Fruit fly (Drosophila melanogaster) whole organism, embryonic: Measurements from ENCODE around the gene Drsl5.

Experiments
- Atf-2 ChIP-seq: fragments of 200-800 bp; sonication (Bioruptor generic); optimal IDR thresholded peaks from 2 replicates; lab custom pipeline; 2016; ENCODE audit warnings: missing biosample characterization, missing genetic modification characterization
- Awh ChIP-seq: fragments of 200-800 bp; sonication (Bioruptor generic); IDR thresholded peaks from 2 replicates; pipeline ENCODE4, ENCODE4 v1.3.6; 2022; ENCODE audit warnings: missing biosample characterization, missing genetic modification characterization
- CG10431 ChIP-seq: fragments of 200-800 bp; sonication (Bioruptor generic); optimal IDR thresholded peaks from 3 replicates; lab custom pipeline; 2018; ENCODE audit warnings: missing biosample characterization, mild to moderate bottlenecking, missing genetic modification characterization
- CG11247 ChIP-seq: fragments of 200-800 bp; sonication (Bioruptor generic); IDR thresholded peaks from 2 replicates; pipeline ENCODE4 v1.3.6; 2022; ENCODE audit warnings: missing biosample characterization, missing genetic modification characterization
- CG13424 ChIP-seq: fragments of 200-800 bp; sonication (Bioruptor generic); optimal IDR thresholded peaks from 2 replicates; lab custom pipeline; 2019; ENCODE audit warnings: missing biosample characterization, mild to moderate bottlenecking, missing genetic modification characterization, moderate library complexity
- CG14965 ChIP-seq: fragments of 200-800 bp; sonication (Bioruptor generic); optimal IDR thresholded peaks from 2 replicates; lab custom pipeline; 2016; ENCODE audit warnings: missing biosample characterization, missing genetic modification characterization, borderline replicate concordance
- CG1792 ChIP-seq: fragments of 200-800 bp; sonication (Bioruptor generic); optimal IDR thresholded peaks from 2 replicates; lab custom pipeline; 2016; ENCODE audit warnings: missing biosample characterization, missing genetic modification characterization
- CG18619 ChIP-seq: fragments of 200-800 bp; sonication (Bioruptor generic); optimal IDR thresholded peaks from 3 replicates; lab custom pipeline; 2017; ENCODE audit warnings: missing biosample characterization, mild to moderate bottlenecking, missing genetic modification characterization
- CG2129 ChIP-seq: fragments of 200-800 bp; sonication (Bioruptor generic); IDR thresholded peaks from 2 replicates; pipeline ENCODE4 v1.3.6; 2022; ENCODE audit warnings: missing biosample characterization, missing genetic modification characterization; ENCODE audit not compliant: partially characterized antibody
- CG2678 ChIP-seq: fragments of 200-800 bp; sonication (Bioruptor generic); optimal IDR thresholded peaks from 3 replicates; lab custom pipeline; 2019; ENCODE audit warnings: missing biosample characterization, mild to moderate bottlenecking, missing genetic modification characterization, moderate library complexity
- CG33557 ChIP-seq: fragments of 200-800 bp; sonication (Bioruptor generic); optimal IDR thresholded peaks from 2 replicates; lab custom pipeline; 2019; ENCODE audit warnings: missing biosample characterization, mild to moderate bottlenecking, missing genetic modification characterization, moderate library complexity
- CG4424 ChIP-seq: fragments of 200-800 bp; sonication (Bioruptor generic); optimal IDR thresholded peaks from 3 replicates; lab custom pipeline; 2016; ENCODE audit warnings: missing biosample characterization, missing genetic modification characterization
- CG4730 ChIP-seq: fragments of 200-800 bp; sonication (Bioruptor generic); IDR thresholded peaks from 2 replicates; pipeline ENCODE4 v1.3.6; 2022; ENCODE audit warnings: missing biosample characterization, missing genetic modification characterization
- CG5180 ChIP-seq: fragments of 200-800 bp; sonication (Bioruptor generic); optimal IDR thresholded peaks from 3 replicates; lab custom pipeline; 2017; ENCODE audit warnings: missing biosample characterization, missing genetic modification characterization, mild to moderate bottlenecking, moderate library complexity, missing genetic modification reagents
- CG6254 ChIP-seq: fragments of 200-800 bp; sonication (Bioruptor generic); optimal IDR thresholded peaks from 3 replicates; lab custom pipeline; 2017; ENCODE audit warnings: mild to moderate bottlenecking, missing biosample characterization, missing genetic modification reagents, missing genetic modification characterization
- CG6765 ChIP-seq: fragments of 200-800 bp; sonication (Bioruptor generic); optimal IDR thresholded peaks from 3 replicates; lab custom pipeline; 2017; ENCODE audit warnings: missing biosample characterization, mild to moderate bottlenecking, missing genetic modification characterization
- CG8089 ChIP-seq: fragments of 200-800 bp; sonication (Bioruptor generic); optimal IDR thresholded peaks from 3 replicates; lab custom pipeline; 2016; ENCODE audit warnings: missing biosample characterization, missing genetic modification characterization
- CG8290 ChIP-seq, 3 experiments: fragments of 200-800 bp; sonication (Bioruptor generic); optimal IDR thresholded peaks; 2 replicates each; lab custom pipeline; 2016 to 2019; ENCODE audit warnings: missing biosample characterization in 3 of 3, missing genetic modification characterization in 3 of 3, mild to moderate bottlenecking in 2 of 3, moderate library complexity in 1 of 3
- CG9609 ChIP-seq: fragments of 200-800 bp; sonication (Bioruptor generic); optimal IDR thresholded peaks from 3 replicates; lab custom pipeline; 2016; ENCODE audit warnings: missing biosample characterization, missing genetic modification characterization
- Dip2 ChIP-seq: fragments of 200-800 bp; sonication (Bioruptor generic); IDR thresholded peaks from 2 replicates; pipeline ENCODE4 v1.3.6; 2022; ENCODE audit warnings: missing biosample characterization, missing genetic modification characterization
- Dref ChIP-seq: fragments of 200-800 bp; sonication (Bioruptor generic); IDR thresholded peaks from 2 replicates; pipeline ENCODE4 v1.3.6; 2022; ENCODE audit warnings: missing biosample characterization, missing genetic modification characterization
- HHEX ChIP-seq: fragments of 200-800 bp; sonication (Bioruptor generic); optimal IDR thresholded peaks from 3 replicates; lab custom pipeline; 2017; ENCODE audit warnings: missing biosample characterization, mild to moderate bottlenecking, missing genetic modification characterization, missing genetic modification reagents
- Hr39 ChIP-seq: fragments of >200 bp; optimal IDR thresholded peaks from 2 replicates; lab custom pipeline; 2017
- Hr78 ChIP-seq, 2 experiments: fragments of 200-800 bp in 1 of 2; fragments of >200 bp in 1 of 2; sonication (Bioruptor generic) in 1 of 2; optimal IDR thresholded peaks; 2 replicates each; lab custom pipeline; 2017 to 2019; ENCODE audit warnings: missing biosample characterization in 2 of 2, missing genetic modification characterization in 2 of 2, mild to moderate bottlenecking in 1 of 2, moderate library complexity in 1 of 2
- MBD-R2 ChIP-seq: fragments of 200-800 bp; sonication (Bioruptor generic); IDR thresholded peaks from 2 replicates; pipeline ENCODE4 v1.3.6; 2022; ENCODE audit warnings: missing biosample characterization, missing genetic modification characterization
- MESR4 ChIP-seq: fragments of 200-800 bp; sonication (Bioruptor generic); optimal IDR thresholded peaks from 2 replicates; lab custom pipeline; 2018; ENCODE audit warnings: missing biosample characterization, mild to moderate bottlenecking, missing genetic modification characterization, moderate library complexity
- Myb ChIP-seq: fragments of 200-800 bp; sonication (Bioruptor generic); optimal IDR thresholded peaks from 2 replicates; lab custom pipeline; 2016; ENCODE audit warnings: missing biosample characterization, missing genetic modification characterization
- Opbp ChIP-seq: fragments of 200-800 bp; sonication (Bioruptor generic); IDR thresholded peaks from 3 replicates; pipeline ENCODE4 v1.3.6; 2022; ENCODE audit warnings: missing biosample characterization, missing genetic modification characterization; ENCODE audit not compliant: partially characterized antibody
- Ptx1 ChIP-seq: fragments of 200-800 bp; sonication (Bioruptor generic); IDR thresholded peaks from 2 replicates; pipeline ENCODE4 v1.3.6; 2022; ENCODE audit warnings: missing biosample characterization, missing genetic modification characterization
- Ravus ChIP-seq: fragments of 200-800 bp; sonication (Bioruptor generic); IDR thresholded peaks from 2 replicates; pipeline ENCODE4 v1.3.6; 2022; ENCODE audit warnings: missing biosample characterization, missing genetic modification characterization
- Ssrp ChIP-seq: fragments of 200-800 bp; sonication (Bioruptor generic); optimal IDR thresholded peaks from 2 replicates; lab custom pipeline; 2018; ENCODE audit warnings: missing biosample characterization, mild to moderate bottlenecking, missing genetic modification characterization, moderate library complexity
- ab ChIP-seq: fragments of 200-800 bp; sonication (Bioruptor generic); optimal IDR thresholded peaks from 2 replicates; lab custom pipeline; 2016; ENCODE audit warnings: missing biosample characterization, missing genetic modification characterization
- cad ChIP-seq: fragments of >200 bp; optimal IDR thresholded peaks from 2 replicates; lab custom pipeline; 2017; ENCODE audit warnings: missing biosample characterization, missing genetic modification characterization
- chm ChIP-seq: fragments of 200-800 bp; sonication (Bioruptor generic); IDR thresholded peaks from 2 replicates; pipeline ENCODE4 v1.3.6; 2022; ENCODE audit warnings: missing biosample characterization, missing genetic modification characterization
- crc ChIP-seq: fragments of 200-800 bp; sonication (Bioruptor generic); optimal IDR thresholded peaks from 2 replicates; lab custom pipeline; 2016; ENCODE audit warnings: missing biosample characterization, missing genetic modification characterization
- croc ChIP-seq: fragments of 200-800 bp; sonication (Bioruptor generic); conservative IDR thresholded peaks from 3 replicates; pipeline ENCODE4 v1.3.6; 2022; ENCODE audit warnings: missing biosample characterization, missing genetic modification characterization
- esg ChIP-seq: fragments of 200-800 bp; sonication (Bioruptor generic); conservative IDR thresholded peaks from 2 replicates; pipeline ENCODE4 v1.3.6; 2022; ENCODE audit warnings: missing biosample characterization, missing genetic modification characterization
- ham ChIP-seq: fragments of 200-800 bp; sonication (Bioruptor generic); IDR thresholded peaks from 2 replicates; pipeline ENCODE4 v1.3.6; 2022; ENCODE audit warnings: missing biosample characterization, missing genetic modification characterization
- hb ChIP-seq: fragments of 200-800 bp; sonication (Bioruptor generic); IDR thresholded peaks from 3 replicates; pipeline ENCODE4 v1.3.6; 2022; ENCODE audit warnings: missing biosample characterization, missing genetic modification characterization; ENCODE audit not compliant: partially characterized antibody
- her ChIP-seq: fragments of 200-800 bp; sonication (Bioruptor generic); optimal IDR thresholded peaks from 2 replicates; lab custom pipeline; 2016; ENCODE audit warnings: missing biosample characterization, missing genetic modification characterization
- hth ChIP-seq: fragments of >200 bp; optimal IDR thresholded peaks from 2 replicates; lab custom pipeline; 2017; ENCODE audit warnings: inconsistent platforms
- jumu ChIP-seq: fragments of 200-800 bp; sonication (Bioruptor generic); optimal IDR thresholded peaks from 3 replicates; lab custom pipeline; 2016; ENCODE audit warnings: missing biosample characterization, missing genetic modification characterization
- lab ChIP-seq: fragments of 200-800 bp; sonication (Bioruptor generic); optimal IDR thresholded peaks from 3 replicates; lab custom pipeline; 2017; ENCODE audit warnings: missing biosample characterization, missing genetic modification characterization, mild to moderate bottlenecking, moderate library complexity, missing genetic modification reagents
- lbe ChIP-seq: fragments of 200-800 bp; sonication (Bioruptor generic); optimal IDR thresholded peaks from 2 replicates; lab custom pipeline; 2016; ENCODE audit warnings: missing biosample characterization, mild to moderate bottlenecking, missing genetic modification characterization
- p53 ChIP-seq: fragments of 200-800 bp; sonication (Bioruptor generic); optimal IDR thresholded peaks from 2 replicates; lab custom pipeline; 2016; ENCODE audit warnings: missing biosample characterization, missing genetic modification characterization
- peb ChIP-seq: fragments of 200-800 bp; sonication (Bioruptor generic); IDR thresholded peaks from 2 replicates; pipeline ENCODE4 v1.3.6; 2022; ENCODE audit warnings: missing biosample characterization, missing genetic modification characterization
- ranshi ChIP-seq: fragments of 200-800 bp; sonication (Bioruptor generic); IDR thresholded peaks from 2 replicates; pipeline ENCODE4 v1.3.6; 2022; ENCODE audit warnings: missing biosample characterization, missing genetic modification characterization
- row ChIP-seq: fragments of 200-800 bp; sonication (Bioruptor generic); IDR thresholded peaks from 3 replicates; pipeline ENCODE4 v1.3.6; 2022; ENCODE audit warnings: missing biosample characterization, missing genetic modification characterization
- slbo ChIP-seq: fragments of 200-800 bp; sonication (Bioruptor generic); IDR thresholded peaks from 2 replicates; pipeline ENCODE4 v1.3.6; 2022; ENCODE audit warnings: missing biosample characterization, missing genetic modification characterization
- tin ChIP-seq: fragments of 200-800 bp; sonication (Bioruptor generic); optimal IDR thresholded peaks from 3 replicates; lab custom pipeline; 2016; ENCODE audit warnings: missing biosample characterization, missing genetic modification characterization
- unpg ChIP-seq: fragments of 200-800 bp; sonication (Bioruptor generic); optimal IDR thresholded peaks from 3 replicates; lab custom pipeline; 2018; ENCODE audit warnings: missing biosample characterization, mild to moderate bottlenecking, missing genetic modification characterization, moderate library complexity

Drsl5 gene

dm6 chr3L:3334784-3335183 is 18.2 kb downstream of the Drsl5 start, which contains the start of gene CG14969 (continued):
- TF ChIP-seq lbe (GFP tag; lab: Kevin White, UChicago) (no peak), CG9609 (GFP tag; lab: Kevin White, UChicago) (no peak), CG10431 (GFP tag; lab: Kevin White, UChicago) (no peak), unpg (no peak), CG2129 (GFP tag; lab: Robert Waterston, UW) (no peak), CG4424 (GFP tag; lab: Kevin White, UChicago) (no peak), MBD-R2 (GFP tag; lab: Robert Waterston, UW) (peak; percentile 72), CG18619 (GFP tag; lab: Kevin White, UChicago) (no peak), CG11247 (no peak), tin (peak; percentile 18), slbo (GFP tag; lab: Robert Waterston, UW) (peak; percentile 25; the same call in 1 of the 2 replicates), CG13424 (tag; lab: Kevin White, UChicago) (peak; percentile 6), MESR4 (GFP tag; lab: Kevin White, UChicago) (peak; percentile 28), Opbp (GFP tag; lab: Robert Waterston, UW) (peak; percentile 64; the same call in 1 of the 3 replicates), croc (GFP tag; lab: Robert Waterston, UW) (no peak), hth (lab: Kevin White, UChicago) (no peak), CG33557 (GFP tag; lab: Kevin White, UChicago) (no peak), Hr39 (lab: Kevin White, UChicago) (no peak), Ravus (GFP tag; lab: Robert Waterston, UW) (no peak), HHEX (GFP tag; lab: Kevin White, UChicago) (no peak), Ptx1 (GFP tag; lab: Robert Waterston, UW) (no peak), cad (GFP tag; lab: Kevin White, UChicago) (no peak), CG5180 (no peak), CG4730 (no peak), Dip2 (GFP tag; lab: Robert Waterston, UW) (no peak), Dref (peak; percentile 75), CG8290 (GFP tag; optimal IDR thresholded peaks at IDR 0.05; lab: Kevin White, UChicago) (no peak), CG8290 (tag; optimal IDR thresholded peaks at IDR 0.05; lab: Kevin White, UChicago) (no peak), p53 (GFP tag; lab: Kevin White, UChicago) (no peak), CG6254 (no peak), Hr78 (GFP tag; optimal IDR thresholded peaks at IDR 0.05; lab: Kevin White, UChicago) (no peak), ham (GFP tag; lab: Robert Waterston, UW) (no peak), row (GFP tag; lab: Robert Waterston, UW) (peak; percentile 13; the same call in 1 of the 3 replicates), jumu (no peak), chm (GFP tag; lab: Robert Waterston, UW) (no peak; the same call in 1 of the 2 replicates), CG8089 (GFP tag; lab: Kevin White, UChicago) (no peak), Awh (GFP tag; lab: Robert Waterston, UW) (no peak), ab (GFP tag; lab: Kevin White, UChicago) (no peak), crc (GFP tag; lab: Kevin White, UChicago) (no peak), CG6765 (GFP tag; lab: Kevin White, UChicago) (no peak), her (GFP tag; lab: Kevin White, UChicago) (peak; percentile 3), CG2678 (no peak), CG14965 (GFP tag; lab: Kevin White, UChicago) (no peak), lab (GFP tag; lab: Kevin White, UChicago) (no peak), ranshi (no peak), Myb (GFP tag; lab: Kevin White, UChicago) (peak; percentile 41), esg (GFP tag; lab: Robert Waterston, UW) (no peak), peb (GFP tag; lab: Robert Waterston, UW) (no peak), CG1792 (GFP tag; lab: Kevin White, UChicago) (no peak), Atf-2 (GFP tag; lab: Kevin White, UChicago) (no peak), Ssrp (tag; lab: Kevin White, UChicago) (no peak), hb (GFP tag; lab: Robert Waterston, UW) (no peak)
- TF ChIP-seq, all 482 proteins: peak for 67
